Fruit fly (Drosophila melanogaster) whole organism, embryonic: Measurements from ENCODE around the gene crc.

Source experiments
- Antp ChIP-seq: fragments of 200-800 bp; sonication (Bioruptor generic); optimal IDR thresholded peaks from 3 replicates; lab custom pipeline; 2016; ENCODE audit warnings: missing biosample characterization, missing genetic modification characterization
- Awh ChIP-seq: fragments of 200-800 bp; sonication (Bioruptor generic); IDR thresholded peaks from 2 replicates; pipeline ENCODE4, ENCODE4 v1.3.6; 2022; ENCODE audit warnings: missing biosample characterization, missing genetic modification characterization
- CG10959 ChIP-seq: fragments of 200-800 bp; sonication (Bioruptor generic); IDR thresholded peaks from 2 replicates; pipeline ENCODE4 v1.3.6; 2022; ENCODE audit warnings: missing biosample characterization, missing genetic modification characterization
- CG11247 ChIP-seq: fragments of 200-800 bp; sonication (Bioruptor generic); IDR thresholded peaks from 2 replicates; pipeline ENCODE4 v1.3.6; 2022; ENCODE audit warnings: missing biosample characterization, missing genetic modification characterization
- CG13287 ChIP-seq: fragments of 200-800 bp; sonication (Bioruptor generic); IDR thresholded peaks from 2 replicates; pipeline ENCODE4 v1.3.6; 2022; ENCODE audit warnings: missing biosample characterization, missing genetic modification characterization; ENCODE audit not compliant: partially characterized antibody
- CG13296 ChIP-seq: fragments of 200-800 bp; sonication (Bioruptor generic); optimal IDR thresholded peaks from 3 replicates; lab custom pipeline; 2018; ENCODE audit warnings: missing biosample characterization, mild to moderate bottlenecking, missing genetic modification characterization
- CG13424 ChIP-seq: fragments of 200-800 bp; sonication (Bioruptor generic); optimal IDR thresholded peaks from 2 replicates; lab custom pipeline; 2019; ENCODE audit warnings: missing biosample characterization, mild to moderate bottlenecking, missing genetic modification characterization, moderate library complexity
- CG16863 ChIP-seq: fragments of 200-800 bp; sonication (Bioruptor generic); optimal IDR thresholded peaks from 3 replicates; lab custom pipeline; 2016; ENCODE audit warnings: missing biosample characterization, missing genetic modification characterization
- CG17186 ChIP-seq: fragments of 200-800 bp; sonication (Bioruptor generic); optimal IDR thresholded peaks from 3 replicates; lab custom pipeline; 2017; ENCODE audit warnings: missing biosample characterization, missing genetic modification reagents, missing genetic modification characterization
- CG17802 ChIP-seq: fragments of 200-800 bp; sonication (Bioruptor generic); optimal IDR thresholded peaks from 2 replicates; lab custom pipeline; 2018; ENCODE audit warnings: missing biosample characterization, mild to moderate bottlenecking, missing genetic modification characterization, moderate library complexity
- CG1792 ChIP-seq: fragments of 200-800 bp; sonication (Bioruptor generic); optimal IDR thresholded peaks from 2 replicates; lab custom pipeline; 2016; ENCODE audit warnings: missing biosample characterization, missing genetic modification characterization
- CG30431 ChIP-seq: fragments of 200-800 bp; sonication (Bioruptor generic); optimal IDR thresholded peaks from 2 replicates; lab custom pipeline; 2017; ENCODE audit warnings: missing biosample characterization, missing genetic modification characterization
- CG32767 ChIP-seq: fragments of 200-800 bp; sonication (Bioruptor generic); IDR thresholded peaks from 2 replicates; pipeline ENCODE4 v1.3.6; 2022; ENCODE audit warnings: missing biosample characterization, missing genetic modification characterization
- CG4820 ChIP-seq: fragments of 200-800 bp; sonication (Bioruptor generic); optimal IDR thresholded peaks from 3 replicates; lab custom pipeline; 2016; ENCODE audit warnings: missing biosample characterization, missing genetic modification characterization
- CG6791 ChIP-seq: fragments of 200-800 bp; sonication (Bioruptor generic); IDR thresholded peaks from 3 replicates; pipeline ENCODE4 v1.3.6; 2022; ENCODE audit warnings: missing biosample characterization, missing genetic modification characterization; ENCODE audit not compliant: partially characterized antibody
- CG7839 ChIP-seq: fragments of 200-800 bp; sonication (Bioruptor generic); optimal IDR thresholded peaks from 3 replicates; lab custom pipeline; 2018; ENCODE audit warnings: missing biosample characterization, mild to moderate bottlenecking, missing genetic modification characterization, moderate library complexity
- CG8089 ChIP-seq: fragments of 200-800 bp; sonication (Bioruptor generic); optimal IDR thresholded peaks from 3 replicates; lab custom pipeline; 2016; ENCODE audit warnings: missing biosample characterization, missing genetic modification characterization
- CG8765 ChIP-seq: fragments of 200-800 bp; sonication (Bioruptor generic); IDR thresholded peaks from 2 replicates; pipeline ENCODE4 v1.3.6; 2022; ENCODE audit warnings: missing biosample characterization, missing genetic modification characterization
- CG9817 ChIP-seq: fragments of 200-800 bp; sonication (Bioruptor generic); optimal IDR thresholded peaks from 2 replicates; lab custom pipeline; 2018; ENCODE audit warnings: missing biosample characterization, mild to moderate bottlenecking, missing genetic modification characterization, moderate library complexity
- Deaf1 ChIP-seq: fragments of 200-800 bp; optimal IDR thresholded peaks from 3 replicates; lab custom pipeline; 2019; ENCODE audit warnings: missing biosample characterization, mild to moderate bottlenecking, missing genetic modification characterization, moderate library complexity
- Dip3 ChIP-seq: fragments of 200-800 bp; sonication (Bioruptor generic); optimal IDR thresholded peaks from 3 replicates; lab custom pipeline; 2016; ENCODE audit warnings: missing biosample characterization, missing genetic modification characterization
- Hr78 ChIP-seq, 2 experiments: fragments of 200-800 bp in 1 of 2; fragments of >200 bp in 1 of 2; sonication (Bioruptor generic) in 1 of 2; optimal IDR thresholded peaks; 2 replicates each; lab custom pipeline; 2017 to 2019; ENCODE audit warnings: missing biosample characterization in 2 of 2, missing genetic modification characterization in 2 of 2, mild to moderate bottlenecking in 1 of 2, moderate library complexity in 1 of 2
- MTF-1 ChIP-seq: fragments of 200-800 bp; sonication (Bioruptor generic); optimal IDR thresholded peaks from 2 replicates; lab custom pipeline; 2018; ENCODE audit warnings: missing biosample characterization, mild to moderate bottlenecking, missing genetic modification characterization, borderline replicate concordance
- NfI ChIP-seq: fragments of 200-800 bp; sonication (Bioruptor generic); optimal IDR thresholded peaks from 3 replicates; lab custom pipeline; 2018; ENCODE audit warnings: missing biosample characterization, mild to moderate bottlenecking, missing genetic modification characterization, moderate library complexity
- Rfx ChIP-seq: fragments of 200-800 bp; sonication (Bioruptor generic); IDR thresholded peaks from 2 replicates; pipeline ENCODE4 v1.3.6; 2022; ENCODE audit warnings: missing biosample characterization, missing genetic modification characterization
- Rx ChIP-seq: fragments of 200-800 bp; sonication (Bioruptor generic); IDR thresholded peaks from 2 replicates; pipeline ENCODE4 v1.3.6; 2022; ENCODE audit warnings: missing biosample characterization, missing genetic modification characterization
- ap ChIP-seq: fragments of 200-800 bp; sonication (Bioruptor generic); IDR thresholded peaks from 2 replicates; pipeline ENCODE4 v1.3.6; 2022; ENCODE audit warnings: missing biosample characterization, missing genetic modification characterization
- cas ChIP-seq: fragments of 200-800 bp; sonication (Bioruptor generic); IDR thresholded peaks from 2 replicates; pipeline ENCODE4 v1.3.6; 2022; ENCODE audit warnings: missing biosample characterization, missing genetic modification characterization
- ci ChIP-seq: fragments of 200-800 bp; sonication (Bioruptor generic); IDR thresholded peaks from 3 replicates; pipeline ENCODE4 v1.3.6; 2022; ENCODE audit warnings: missing biosample characterization, missing genetic modification characterization
- dati ChIP-seq: fragments of 200-800 bp; sonication (Bioruptor generic); IDR thresholded peaks from 2 replicates; pipeline ENCODE4 v1.3.6; 2022; ENCODE audit warnings: missing biosample characterization, missing genetic modification characterization
- dmrt99B ChIP-seq: fragments of 200-800 bp; sonication (Bioruptor generic); optimal IDR thresholded peaks from 2 replicates; lab custom pipeline; 2018; ENCODE audit warnings: missing biosample characterization, mild to moderate bottlenecking, missing genetic modification characterization, moderate library complexity
- en ChIP-seq: fragments of 200-800 bp; sonication (Bioruptor generic); optimal IDR thresholded peaks from 2 replicates; lab custom pipeline; 2016; ENCODE audit warnings: missing biosample characterization, missing genetic modification characterization
- gsb ChIP-seq: fragments of 200-800 bp; sonication (Bioruptor generic); IDR thresholded peaks from 2 replicates; pipeline ENCODE4 v1.3.6; 2022; ENCODE audit warnings: missing biosample characterization, missing genetic modification characterization
- ind ChIP-seq: fragments of 200-800 bp; sonication (Bioruptor generic); optimal IDR thresholded peaks from 3 replicates; lab custom pipeline; 2016; ENCODE audit warnings: missing biosample characterization, missing genetic modification characterization
- insv ChIP-seq, 2 experiments: fragments of 200-800 bp; sonication (Bioruptor generic); optimal IDR thresholded peaks; 3 replicates each; lab custom pipeline; 2016 to 2018; ENCODE audit warnings: missing biosample characterization in 2 of 2, missing genetic modification characterization in 2 of 2
- lola ChIP-seq, 3 experiments: fragments of >200 bp in 2 of 3; fragments of 200-800 bp in 1 of 3; sonication (Bioruptor generic) in 1 of 3; optimal IDR thresholded peaks; 2 replicates each; lab custom pipeline; 2017 to 2019; ENCODE audit warnings: missing biosample characterization in 3 of 3, missing genetic modification characterization in 3 of 3, mild to moderate bottlenecking in 1 of 3, moderate library complexity in 1 of 3
- mam ChIP-seq: fragments of 200-800 bp; sonication (Bioruptor generic); optimal IDR thresholded peaks from 3 replicates; lab custom pipeline; 2016; ENCODE audit warnings: missing biosample characterization, missing genetic modification characterization
- nom ChIP-seq: fragments of 200-800 bp; sonication (Bioruptor generic); optimal IDR thresholded peaks from 2 replicates; lab custom pipeline; 2017; ENCODE audit warnings: missing biosample characterization, missing genetic modification characterization, mild to moderate bottlenecking, moderate library complexity, missing genetic modification reagents
- otp ChIP-seq: fragments of 200-800 bp; sonication (Bioruptor generic); IDR thresholded peaks from 3 replicates; pipeline ENCODE4, ENCODE4 v1.3.6; 2022; ENCODE audit warnings: missing biosample characterization, missing genetic modification characterization
- pnt ChIP-seq: fragments of 200-800 bp; sonication (Bioruptor generic); optimal IDR thresholded peaks from 3 replicates; lab custom pipeline; 2016; ENCODE audit warnings: missing biosample characterization, missing genetic modification characterization
- prd ChIP-seq, 3 experiments: fragments of >200 bp in 2 of 3; fragments of 200-800 bp in 1 of 3; sonication (Bioruptor generic) in 1 of 3; optimal IDR thresholded peaks in 2 of 3; IDR thresholded peaks in 1 of 3; 2 replicates in 2 of 3; 3 replicates in 1 of 3; pipeline versions ENCODE4 v1.3.6 to Lab custom; 2017 to 2022; ENCODE audit warnings: missing biosample characterization in 1 of 3, missing genetic modification characterization in 1 of 3
- shn ChIP-seq: fragments of 200-800 bp; sonication (Bioruptor generic); optimal IDR thresholded peaks from 3 replicates; lab custom pipeline; 2016; ENCODE audit warnings: missing biosample characterization, missing genetic modification characterization
- sima ChIP-seq: fragments of 200-800 bp; sonication (Bioruptor generic); optimal IDR thresholded peaks from 2 replicates; lab custom pipeline; 2016; ENCODE audit warnings: missing biosample characterization, missing genetic modification characterization
- slp2 ChIP-seq: fragments of 200-800 bp; sonication (Bioruptor generic); optimal IDR thresholded peaks from 2 replicates; lab custom pipeline; 2016; ENCODE audit warnings: missing biosample characterization, missing genetic modification characterization
- sob ChIP-seq: fragments of 200-800 bp; sonication (Bioruptor generic); IDR thresholded peaks from 2 replicates; pipeline ENCODE4 v1.3.6; 2022; ENCODE audit warnings: missing biosample characterization, missing genetic modification characterization
- stwl ChIP-seq: fragments of 200-800 bp; sonication (Bioruptor generic); optimal IDR thresholded peaks from 3 replicates; lab custom pipeline; 2018; ENCODE audit warnings: missing biosample characterization, mild to moderate bottlenecking, missing genetic modification characterization, moderate library complexity
- trem ChIP-seq: fragments of 200-800 bp; optimal IDR thresholded peaks from 3 replicates; lab custom pipeline; 2019; ENCODE audit warnings: missing biosample characterization, mild to moderate bottlenecking, missing genetic modification characterization, moderate library complexity
- ttk ChIP-seq: fragments of 200-800 bp; sonication (Bioruptor generic); IDR thresholded peaks from 2 replicates; pipeline ENCODE4 v2.1.2; 2022; ENCODE audit warnings: missing biosample characterization, missing genetic modification characterization
- zen ChIP-seq: fragments of 200-800 bp; sonication (Bioruptor generic); optimal IDR thresholded peaks from 3 replicates; lab custom pipeline; 2018; ENCODE audit warnings: missing biosample characterization, mild to moderate bottlenecking, missing genetic modification characterization, moderate library complexity
- zfh2 ChIP-seq: fragments of 200-800 bp; sonication (Bioruptor generic); optimal IDR thresholded peaks from 2 replicates; lab custom pipeline; 2016; ENCODE audit warnings: missing biosample characterization, missing genetic modification characterization

Gene crc

dm6 chr2L:21309058-21309753 lies 1.5 kb upstream of the crc start (continued):
- TF ChIP-seq trem (tag; lab: Kevin White, UChicago): no peak
- TF ChIP-seq CG7839: no peak
- TF ChIP-seq ttk (GFP tag; lab: Robert Waterston, UW): no peak
- no peak for TF ChIP-seq Hr78 (GFP tag; optimal IDR thresholded peaks at IDR 0.05; lab: Kevin White, UChicago)
- TF ChIP-seq ind (GFP tag; lab: Kevin White, UChicago): no peak
- no peak for TF ChIP-seq CG17186 (GFP tag; lab: Kevin White, UChicago)
- no peak for TF ChIP-seq ap (GFP tag; lab: Robert Waterston, UW)
- no peak for TF ChIP-seq CG6791
- TF ChIP-seq pnt (GFP tag; lab: Kevin White, UChicago): no peak
- TF ChIP-seq CG8089: no peak
- TF ChIP-seq CG13424: no peak
- TF ChIP-seq zfh2: no peak
- TF ChIP-seq nom (GFP tag; lab: Kevin White, UChicago): peak; percentile 63
- no peak for TF ChIP-seq dati (GFP tag; lab: Robert Waterston, UW)
- TF ChIP-seq zen (tag; lab: Kevin White, UChicago): no peak
- TF ChIP-seq Antp: no peak
- no peak for TF ChIP-seq CG17802 (tag; lab: Kevin White, UChicago)
- no peak for TF ChIP-seq dmrt99B (tag; lab: Kevin White, UChicago)
- no peak for TF ChIP-seq CG4820 (GFP tag; lab: Kevin White, UChicago)
- TF ChIP-seq prd (optimal IDR thresholded peaks at IDR 0.05; lab: Kevin White, UChicago): no peak
- TF ChIP-seq prd (GFP tag; IDR thresholded peaks at IDR 0.05; lab: Robert Waterston, UW): no peak
- TF ChIP-seq lola (GFP tag; optimal IDR thresholded peaks at IDR 0.05; lab: Kevin White, UChicago): no peak
- TF ChIP-seq CG13287 (GFP tag; lab: Robert Waterston, UW): peak; percentile 57; the same call in 1 of the 2 replicates
- no peak for TF ChIP-seq shn (GFP tag; lab: Kevin White, UChicago)
- no peak for TF ChIP-seq cas (GFP tag; lab: Robert Waterston, UW)
- no peak for TF ChIP-seq CG1792 (GFP tag; lab: Kevin White, UChicago)
- no peak for TF ChIP-seq CG8765 (GFP tag; lab: Robert Waterston, UW)
- no peak for TF ChIP-seq MTF-1 (GFP tag; lab: Kevin White, UChicago)
- TF ChIP-seq sob: peak; percentile 47; the same call in 1 of the 2 replicates
- TF ChIP-seq CG10959 (GFP tag; lab: Robert Waterston, UW): no peak
- TF ChIP-seq insv (GFP tag; optimal IDR thresholded peaks at IDR 0.05; lab: Kevin White, UChicago): peak in 1 of 2 experiments; percentile 22
- no peak for TF ChIP-seq stwl (tag; lab: Kevin White, UChicago)
- TF ChIP-seq CG13296 (GFP tag; lab: Kevin White, UChicago): no peak
- no peak for TF ChIP-seq Awh (GFP tag; lab: Robert Waterston, UW)
- TF ChIP-seq sima (GFP tag; lab: Kevin White, UChicago): no peak
- TF ChIP-seq slp2 (GFP tag; lab: Kevin White, UChicago): no peak
- TF ChIP-seq gsb: no peak
- peak; percentile 48; the same call in 1 of the 2 replicates for TF ChIP-seq Rfx (GFP tag; lab: Robert Waterston, UW)
- no peak for TF ChIP-seq NfI
- TF ChIP-seq CG16863: no peak
- TF ChIP-seq CG32767: no peak
- no peak for TF ChIP-seq CG9817
- TF ChIP-seq otp (GFP tag; lab: Robert Waterston, UW): no peak
- TF ChIP-seq Rx: no peak
- TF ChIP-seq CG11247 (GFP tag; lab: Robert Waterston, UW): no peak
- TF ChIP-seq CG30431 (GFP tag; lab: Kevin White, UChicago): no peak
- no peak for TF ChIP-seq Dip3 (GFP tag; lab: Kevin White, UChicago)
- peak; percentile 39; the same call in 1 of the 3 replicates for TF ChIP-seq ci (GFP tag; lab: Robert Waterston, UW)
- TF ChIP-seq mam (GFP tag; lab: Kevin White, UChicago): no peak
- peak; percentile 82 for TF ChIP-seq Deaf1
- TF ChIP-seq en (GFP tag; lab: Kevin White, UChicago): no peak
